Fruit fly (Drosophila melanogaster) whole organism: ENCODE data around the gene CG1316.

ENCODE experiments used
- CG8478 ChIP-seq: fragments of >200 bp; optimal IDR thresholded peaks from 2 replicates; lab custom pipeline; 2018; ENCODE audit warnings: inconsistent platforms
- Dll ChIP-seq: fragments of >200 bp; optimal IDR thresholded peaks from 2 replicates; lab custom pipeline; 2017
- EcR ChIP-seq, 2 experiments: fragments of >200 bp; optimal IDR thresholded peaks; 2 replicates each; lab custom pipeline; 2017; ENCODE audit warnings: missing biosample characterization in 2 of 2, missing genetic modification characterization in 2 of 2, missing genetic modification reagents in 2 of 2
- pan ChIP-seq: fragments of >200 bp; optimal IDR thresholded peaks from 2 replicates; lab custom pipeline; 2017
- psq ChIP-seq: fragments of >200 bp; optimal IDR thresholded peaks from 2 replicates; lab custom pipeline; 2017
- usp ChIP-seq: fragments of >200 bp; optimal IDR thresholded peaks from 2 replicates; lab custom pipeline; 2017; ENCODE audit warnings: missing biosample characterization, missing genetic modification characterization, mixed read lengths

CG1316 gene

dm6 chr3L:4261177-4261576 lies 22.5 kb upstream of the CG1316 start:
- TF ChIP-seq CG8478 (no peak), usp (GFP tag; lab: Kevin White, UChicago) (no peak), pan (lab: Kevin White, UChicago) (no peak), psq (lab: Kevin White, UChicago) (no peak), EcR (GFP tag; optimal IDR thresholded peaks at IDR 0.05; lab: Kevin White, UChicago) (no peak), Dll (lab: Kevin White, UChicago) (no peak)

- TF ChIP-seq CG8478, result no peak
- no peak for TF ChIP-seq Dll (lab: Kevin White, UChicago)
- TF ChIP-seq pan (lab: Kevin White, UChicago), result no peak
- no peak for TF ChIP-seq EcR (GFP tag; optimal IDR thresholded peaks at IDR 0.05; lab: Kevin White, UChicago)
- no peak for TF ChIP-seq psq (lab: Kevin White, UChicago)
- no peak for TF ChIP-seq usp (GFP tag; lab: Kevin White, UChicago)
These were observed 21.3 kb upstream of the CG1316 start, which contains the start of the genes CG11586 and VhaM9.7-a for dm6 chr3L:4262384-4262783. Gene CG11586 (minus strand): TSS chr3L:4262470. Gene VhaM9.7-a (plus strand): TSS chr3L:4262705.

- TF ChIP-seq pan (lab: Kevin White, UChicago) (no peak), psq (lab: Kevin White, UChicago) (no peak), usp (GFP tag; lab: Kevin White, UChicago) (no peak), CG8478 (no peak), EcR (GFP tag; optimal IDR thresholded peaks at IDR 0.05; lab: Kevin White, UChicago) (no peak), Dll (lab: Kevin White, UChicago) (no peak)
These were observed 20.1 kb upstream of the CG1316 start, which contains the start of gene CG1273 for dm6 chr3L:4263502-4263901. Gene CG1273 (plus strand): TSS chr3L:4263719.

- TF ChIP-seq EcR (GFP tag; optimal IDR thresholded peaks at IDR 0.05; lab: Kevin White, UChicago), result no peak
- TF ChIP-seq CG8478, result no peak
- no peak for TF ChIP-seq usp (GFP tag; lab: Kevin White, UChicago)
- TF ChIP-seq Dll (lab: Kevin White, UChicago), result no peak
- TF ChIP-seq pan (lab: Kevin White, UChicago), result no peak
- no peak for TF ChIP-seq psq (lab: Kevin White, UChicago)
These were observed 18.7 kb upstream of the CG1316 start for dm6 chr3L:4264963-4265362.

dm6 chr3L:4265836-4266235 lies 17.8 kb upstream of the CG1316 start:
- TF ChIP-seq Dll (lab: Kevin White, UChicago) (no peak), pan (lab: Kevin White, UChicago) (no peak), EcR (GFP tag; optimal IDR thresholded peaks at IDR 0.05; lab: Kevin White, UChicago) (no peak), usp (GFP tag; lab: Kevin White, UChicago) (no peak), CG8478 (no peak), psq (lab: Kevin White, UChicago) (no peak)

dm6 chr3L:4267403-4267802 lies 16.2 kb upstream of the CG1316 start, which contains the start of gene CG33764:
Gene CG33764 (minus strand): TSS chr3L:4267503.
- TF ChIP-seq pan (lab: Kevin White, UChicago) (no peak), EcR (GFP tag; optimal IDR thresholded peaks at IDR 0.05; lab: Kevin White, UChicago) (no peak), CG8478 (no peak), psq (lab: Kevin White, UChicago) (no peak), usp (GFP tag; lab: Kevin White, UChicago) (no peak), Dll (lab: Kevin White, UChicago) (no peak)

dm6 chr3L:4269208-4269607 lies 14.4 kb upstream of the CG1316 start:
- TF ChIP-seq psq (lab: Kevin White, UChicago) (no peak), CG8478 (no peak), Dll (lab: Kevin White, UChicago) (no peak), pan (lab: Kevin White, UChicago) (no peak), usp (GFP tag; lab: Kevin White, UChicago) (no peak), EcR (GFP tag; optimal IDR thresholded peaks at IDR 0.05; lab: Kevin White, UChicago) (no peak)

dm6 chr3L:4269920-4270319 lies 13.7 kb upstream of the CG1316 start:
- no peak for TF ChIP-seq CG8478
- TF ChIP-seq pan (lab: Kevin White, UChicago), result no peak
- no peak for TF ChIP-seq psq (lab: Kevin White, UChicago)

- TF ChIP-seq Dll (lab: Kevin White, UChicago), result no peak
- TF ChIP-seq usp (GFP tag; lab: Kevin White, UChicago), result no peak
- TF ChIP-seq pan (lab: Kevin White, UChicago), result no peak
- no peak for TF ChIP-seq EcR (GFP tag; optimal IDR thresholded peaks at IDR 0.05; lab: Kevin White, UChicago)
- TF ChIP-seq psq (lab: Kevin White, UChicago), result no peak
- TF ChIP-seq CG8478, result no peak
These were observed 12.5 kb upstream of the CG1316 start for dm6 chr3L:4270949-4271827.

dm6 chr3L:4272167-4272773 lies 11.4 kb upstream of the CG1316 start:
- no peak for TF ChIP-seq pan (lab: Kevin White, UChicago)
- TF ChIP-seq CG8478, result no peak
- TF ChIP-seq EcR (GFP tag; optimal IDR thresholded peaks at IDR 0.05; lab: Kevin White, UChicago), result peak; percentile 13 to 89

- TF ChIP-seq psq (lab: Kevin White, UChicago), result no peak
- no peak for TF ChIP-seq pan (lab: Kevin White, UChicago)
These were observed 5.9 kb upstream of the CG1316 start, which contains the start of gene Ctl1 for dm6 chr3L:4277796-4278195. Gene Ctl1 (plus strand): TSS chr3L:4277962.

- TF ChIP-seq psq (lab: Kevin White, UChicago), result no peak
- TF ChIP-seq CG8478, result no peak
- TF ChIP-seq usp (GFP tag; lab: Kevin White, UChicago), result no peak
- no peak for TF ChIP-seq EcR (GFP tag; optimal IDR thresholded peaks at IDR 0.05; lab: Kevin White, UChicago)
- TF ChIP-seq Dll (lab: Kevin White, UChicago), result no peak
- TF ChIP-seq pan (lab: Kevin White, UChicago), result no peak
These were observed 1.0 kb upstream of the CG1316 start, which contains the start of gene CG11583 for dm6 chr3L:4282627-4283026. Gene CG11583 (minus strand): TSS chr3L:4282817.
